Worm (Caenorhabditis elegans) whole organism, L1 larva: ENCODE data around the gene W02A2.9.

Experiments used
- C16A3.4 ChIP-seq: fragments of 150-350 bp; optimal IDR thresholded peaks from 2 replicates; lab custom pipeline; 2014; ENCODE audit warnings: missing biosample characterization, missing genetic modification characterization
- F16B12.6 ChIP-seq: fragments of 150-350 bp; optimal IDR thresholded peaks from 2 replicates; lab custom pipeline; 2014; ENCODE audit warnings: missing biosample characterization, missing genetic modification characterization
- aha-1 ChIP-seq: fragments of 150-350 bp; optimal IDR thresholded peaks from 2 replicates; lab custom pipeline; 2014; ENCODE audit warnings: missing biosample characterization, missing genetic modification characterization
- ama-1 ChIP-seq: fragments of 150-350 bp; optimal IDR thresholded peaks from 2 replicates; lab custom pipeline; 2014
- blmp-1 ChIP-seq: fragments of 150-350 bp; optimal IDR thresholded peaks from 2 replicates; lab custom pipeline; 2014; ENCODE audit warnings: missing biosample characterization, missing genetic modification characterization
- ceh-90 ChIP-seq: sonication (generic microtip); optimal IDR thresholded peaks from 2 replicates; lab custom pipeline; 2016; ENCODE audit warnings: missing genetic modification characterization, missing compliant biosample characterization
- dsc-1 ChIP-seq: sonication (generic microtip); optimal IDR thresholded peaks from 2 replicates; lab custom pipeline; 2016; ENCODE audit warnings: mild to moderate bottlenecking, missing genetic modification characterization, missing compliant biosample characterization
- efl-1 ChIP-seq, 4 experiments: fragments of 150-350 bp; optimal IDR thresholded peaks in 3 of 4; peaks in 1 of 4; 1 replicate in 1 of 4; 2 replicates in 3 of 4; lab custom pipeline; 2014; ENCODE audit warnings: missing biosample characterization in 2 of 4, missing genetic modification characterization in 2 of 4, missing genetic modification reagents in 2 of 4
- fkh-10 ChIP-seq: sonication (generic microtip); optimal IDR thresholded peaks from 2 replicates; lab custom pipeline; 2017; ENCODE audit warnings: missing biosample characterization, missing genetic modification reagents, missing genetic modification characterization
- fkh-8 ChIP-seq: sonication (generic microtip); optimal IDR thresholded peaks from 2 replicates; lab custom pipeline; 2016; ENCODE audit warnings: mild to moderate bottlenecking, missing genetic modification characterization, missing compliant biosample characterization
- grh-1 ChIP-seq: fragments of 200-800 bp; sonication (Bioruptor generic); IDR thresholded peaks from 2 replicates; pipeline ENCODE4 v1.3.6; 2022; ENCODE audit warnings: missing genetic modification reagents, missing genetic modification characterization, missing compliant biosample characterization
- hlh-4 ChIP-seq: sonication (generic microtip); optimal IDR thresholded peaks from 2 replicates; lab custom pipeline; 2016; ENCODE audit warnings: mild to moderate bottlenecking, missing genetic modification characterization, missing compliant biosample characterization
- irx-1 ChIP-seq: sonication (generic microtip); optimal IDR thresholded peaks from 2 replicates; lab custom pipeline; 2016; ENCODE audit warnings: missing genetic modification characterization, missing compliant biosample characterization
- jun-1 ChIP-seq: fragments of 150-350 bp; optimal IDR thresholded peaks from 2 replicates; lab custom pipeline; 2014; ENCODE audit warnings: missing biosample characterization, missing genetic modification reagents, missing genetic modification characterization
- lin-13 ChIP-seq: fragments of 150-350 bp; optimal IDR thresholded peaks from 2 replicates; lab custom pipeline; 2014; ENCODE audit warnings: missing biosample characterization, missing genetic modification reagents, missing genetic modification characterization
- lin-14 ChIP-seq: fragments of 200-800 bp; sonication (Bioruptor generic); optimal IDR thresholded peaks from 2 replicates; lab custom pipeline; 2018; ENCODE audit warnings: mild to moderate bottlenecking, missing genetic modification characterization, moderate library complexity, missing compliant biosample characterization
- lin-15B ChIP-seq: fragments of 150-350 bp; sonication (generic microtip); optimal IDR thresholded peaks from 3 replicates; lab custom pipeline; 2014; ENCODE audit warnings: missing biosample characterization, missing genetic modification characterization
- lin-35 ChIP-seq, 2 experiments: fragments of 150-350 bp; optimal IDR thresholded peaks; 2 replicates each; lab custom pipeline; 2014; ENCODE audit warnings: missing biosample characterization in 2 of 2, missing genetic modification characterization in 2 of 2, missing genetic modification reagents in 2 of 2
- lir-3 ChIP-seq: sonication (generic microtip); optimal IDR thresholded peaks from 2 replicates; lab custom pipeline; 2016; ENCODE audit warnings: mild to moderate bottlenecking, missing genetic modification characterization, moderate library complexity, missing compliant biosample characterization; ENCODE audit not compliant: poor library complexity
- lsy-2 ChIP-seq, 2 experiments: fragments of 150-350 bp; optimal IDR thresholded peaks; 2 replicates each; lab custom pipeline; 2014; ENCODE audit warnings: missing biosample characterization in 2 of 2, missing genetic modification characterization in 2 of 2
- mdl-1 ChIP-seq, 2 experiments: fragments of 150-350 bp; optimal IDR thresholded peaks; 2 replicates each; lab custom pipeline; 2014 to 2017; ENCODE audit warnings: missing biosample characterization in 2 of 2, missing genetic modification characterization in 2 of 2, inconsistent platforms in 1 of 2
- mep-1 ChIP-seq: fragments of 150-350 bp; optimal IDR thresholded peaks from 2 replicates; lab custom pipeline; 2014; ENCODE audit warnings: missing biosample characterization, missing genetic modification characterization
- nhr-19 ChIP-seq: fragments of 200-800 bp; sonication (Bioruptor generic); conservative IDR thresholded peaks from 2 replicates; pipeline ENCODE4 v1.3.6; 2022; ENCODE audit warnings: missing genetic modification characterization, missing compliant biosample characterization
- nhr-20 ChIP-seq: sonication (generic microtip); optimal IDR thresholded peaks from 2 replicates; lab custom pipeline; 2016; ENCODE audit warnings: mild to moderate bottlenecking, missing genetic modification characterization, missing compliant biosample characterization
- nhr-237 ChIP-seq: fragments of 150-350 bp; optimal IDR thresholded peaks from 2 replicates; lab custom pipeline; 2014; ENCODE audit warnings: missing biosample characterization, missing genetic modification characterization
- nhr-71 ChIP-seq: sonication (generic microtip); optimal IDR thresholded peaks from 2 replicates; lab custom pipeline; 2016; ENCODE audit warnings: mild to moderate bottlenecking, missing genetic modification characterization, moderate library complexity, missing compliant biosample characterization
- nhr-76 ChIP-seq: sonication (generic microtip); optimal IDR thresholded peaks from 2 replicates; lab custom pipeline; 2017; ENCODE audit warnings: missing biosample characterization, missing genetic modification characterization
- nhr-77 ChIP-seq: fragments of 150-350 bp; optimal IDR thresholded peaks from 2 replicates; lab custom pipeline; 2014; ENCODE audit warnings: missing biosample characterization, missing genetic modification characterization
- nhr-85 ChIP-seq: sonication (generic microtip); peaks from one replicate; lab custom pipeline; 2016; ENCODE audit warnings: missing genetic modification characterization, inconsistent platforms, missing compliant biosample characterization
- skn-1 ChIP-seq: fragments of 150-350 bp; optimal IDR thresholded peaks from 2 replicates; lab custom pipeline; 2014; ENCODE audit warnings: missing biosample characterization, missing genetic modification characterization
- snpc-4 ChIP-seq: fragments of 150-350 bp; optimal IDR thresholded peaks from 2 replicates; lab custom pipeline; 2014; ENCODE audit warnings: missing biosample characterization, missing genetic modification characterization
- snu-23 ChIP-seq: sonication (generic microtip); optimal IDR thresholded peaks from 2 replicates; lab custom pipeline; 2016; ENCODE audit warnings: missing genetic modification characterization, missing compliant biosample characterization
- sup-37 ChIP-seq: fragments of 200-800 bp; sonication (Bioruptor generic); optimal IDR thresholded peaks from 2 replicates; lab custom pipeline; 2018; ENCODE audit warnings: mild to moderate bottlenecking, missing genetic modification characterization, missing compliant biosample characterization
- unc-130 ChIP-seq: fragments of 150-350 bp; optimal IDR thresholded peaks from 2 replicates; lab custom pipeline; 2017; ENCODE audit warnings: missing biosample characterization, missing genetic modification characterization, inconsistent platforms
- unc-30 ChIP-seq: sonication (generic microtip); optimal IDR thresholded peaks from 2 replicates; lab custom pipeline; 2017; ENCODE audit warnings: missing biosample characterization, missing genetic modification characterization
- unc-98 ChIP-seq: fragments of 200-800 bp; sonication (Bioruptor generic); IDR thresholded peaks from 2 replicates; pipeline ENCODE4 v1.3.6; 2022; ENCODE audit warnings: missing genetic modification characterization, missing compliant biosample characterization
- zag-1 ChIP-seq: fragments of 150-350 bp; optimal IDR thresholded peaks from 2 replicates; lab custom pipeline; 2014; ENCODE audit warnings: missing biosample characterization, missing genetic modification characterization
- ztf-11 ChIP-seq, 2 experiments: sonication (generic microtip); optimal IDR thresholded peaks; 2 replicates each; lab custom pipeline; 2016 to 2017; ENCODE audit warnings: missing genetic modification characterization in 2 of 2, missing biosample characterization in 1 of 2, missing compliant biosample characterization in 1 of 2
- ztf-4 ChIP-seq: fragments of 150-350 bp; optimal IDR thresholded peaks from 2 replicates; lab custom pipeline; 2014; ENCODE audit warnings: missing biosample characterization, missing genetic modification characterization

Gene W02A2.9

DNA sequence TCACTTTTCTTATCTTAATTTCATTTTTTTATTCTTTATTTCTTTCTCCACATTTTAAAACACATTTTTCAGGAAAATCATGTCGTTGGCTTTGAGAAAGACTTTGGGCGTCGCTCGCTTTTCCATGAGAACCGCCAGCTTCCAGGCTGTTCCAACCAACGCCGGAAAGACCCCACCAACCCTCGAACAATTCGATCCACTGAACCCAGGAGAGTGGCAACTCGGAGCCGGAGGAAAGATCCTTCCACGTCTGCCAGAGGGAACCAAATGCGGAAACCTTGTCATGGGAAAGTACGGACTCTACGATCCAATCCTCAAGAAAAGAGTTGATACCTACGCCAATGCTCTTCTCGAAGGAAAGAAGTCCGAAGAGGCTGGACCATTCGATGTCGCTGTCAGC lies 47.4 kb upstream of the W02A2.9 start, which contains the start of gene kdp-1:
Gene kdp-1 (plus strand): TSS at position 80 of the 400 bp plus-strand sequence.
- TF ChIP-seq nhr-77: no peak
- 0 out of 2 replicates have a peak, but pooled peaks have one; percentile 7 for TF ChIP-seq grh-1 (GFP tag; lab: Robert Waterston, UW)
- TF ChIP-seq lin-14 (GFP tag; lab: Kevin White, UChicago): no peak
- no peak for TF ChIP-seq nhr-20 (tag; lab: Kevin White, UChicago)
- no peak for TF ChIP-seq fkh-10 (GFP tag; lab: Kevin White, UChicago)
- no peak for TF ChIP-seq hlh-4

DNA sequence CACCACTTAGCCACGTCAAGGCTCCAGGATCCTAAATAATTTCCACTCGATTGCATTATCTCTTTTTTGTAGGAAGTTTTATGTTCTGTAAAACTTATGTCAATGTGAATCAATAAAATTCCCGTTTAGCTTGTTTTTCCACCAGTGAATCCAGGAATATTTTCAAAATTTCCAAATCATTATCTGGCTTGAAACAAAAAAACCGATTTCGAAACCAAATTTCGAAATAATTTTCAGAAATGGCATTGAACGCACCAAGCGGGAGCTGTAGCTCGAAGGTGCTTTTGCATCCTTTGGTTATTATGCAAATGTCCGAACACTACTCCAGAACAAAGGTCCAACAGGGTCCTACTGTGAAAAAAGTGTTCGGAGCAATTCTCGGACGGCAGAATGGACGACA lies 46.9 kb upstream of the W02A2.9 start, which contains the start of gene csn-6:
Gene csn-6 (plus strand): TSS at position 234 of the 400 bp plus-strand sequence.
- TF ChIP-seq sup-37 (GFP tag; lab: Kevin White, UChicago): no peak
- no peak for TF ChIP-seq efl-1 (optimal IDR thresholded peaks at IDR 0.05; lab: Kevin White, UChicago)
- peak in 1 of 2 experiments; percentile 78 for TF ChIP-seq efl-1 (GFP tag; optimal IDR thresholded peaks at IDR 0.05 in 1 of 2; lab: Kevin White, UChicago)

DNA sequence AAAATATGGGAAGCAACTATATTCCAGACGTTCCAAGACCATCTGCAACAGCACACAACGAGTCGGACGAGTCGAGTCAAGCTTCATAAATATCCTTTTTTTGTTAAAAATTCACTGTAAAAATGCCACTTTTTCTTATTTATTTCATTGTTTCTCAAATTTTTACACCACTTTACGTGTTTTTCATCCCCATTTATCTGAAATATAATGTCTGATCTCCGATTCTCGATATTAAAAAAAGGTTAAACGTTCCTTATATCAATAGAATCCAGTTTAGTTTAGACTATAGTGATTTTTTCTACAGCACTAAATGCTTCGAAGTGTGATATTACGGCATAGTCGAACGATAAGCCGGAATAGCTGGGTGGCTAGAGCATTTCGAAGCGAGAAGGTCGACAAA lies 44.0 kb upstream of the W02A2.9 start, which contains the start of gene Y67H2A.7:
Gene Y67H2A.7 (plus strand): TSS at position 301 of the 400 bp plus-strand sequence.
- TF ChIP-seq ama-1 (lab: Kevin White, UChicago): no peak
- peak; percentile 46 for TF ChIP-seq nhr-85
- TF ChIP-seq nhr-76: no peak

DNA sequence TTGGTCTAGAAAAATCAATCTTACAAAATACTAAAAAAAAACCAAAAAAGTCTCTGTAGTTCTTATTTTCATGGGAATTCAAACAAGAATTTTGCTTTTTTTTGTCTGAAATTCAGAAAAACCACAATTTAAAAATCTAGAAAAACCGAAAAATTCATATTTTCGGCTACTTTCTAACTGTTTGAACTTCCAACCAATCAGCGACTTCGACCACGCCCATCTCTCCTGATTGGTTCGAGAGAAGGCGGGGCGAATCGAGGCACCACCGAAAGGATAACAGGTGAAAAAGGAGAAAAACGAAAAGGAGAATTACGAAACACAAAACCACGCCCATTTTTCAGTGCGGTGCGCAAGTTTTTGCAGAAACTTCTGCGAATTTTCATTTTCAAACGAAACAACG lies 42.7 kb upstream of the W02A2.9 start:
- TF ChIP-seq aha-1 (tag; lab: Kevin White, UChicago) (no peak), lin-35 (GFP tag; optimal IDR thresholded peaks at IDR 0.05; lab: Kevin White, UChicago) (no peak), nhr-20 (tag; lab: Kevin White, UChicago) (no peak), lir-3 (no peak), nhr-19 (GFP tag; lab: Robert Waterston, UW) (no peak), nhr-237 (tag; lab: Kevin White, UChicago) (no peak), unc-98 (GFP tag; lab: Robert Waterston, UW) (no peak)

DNA sequence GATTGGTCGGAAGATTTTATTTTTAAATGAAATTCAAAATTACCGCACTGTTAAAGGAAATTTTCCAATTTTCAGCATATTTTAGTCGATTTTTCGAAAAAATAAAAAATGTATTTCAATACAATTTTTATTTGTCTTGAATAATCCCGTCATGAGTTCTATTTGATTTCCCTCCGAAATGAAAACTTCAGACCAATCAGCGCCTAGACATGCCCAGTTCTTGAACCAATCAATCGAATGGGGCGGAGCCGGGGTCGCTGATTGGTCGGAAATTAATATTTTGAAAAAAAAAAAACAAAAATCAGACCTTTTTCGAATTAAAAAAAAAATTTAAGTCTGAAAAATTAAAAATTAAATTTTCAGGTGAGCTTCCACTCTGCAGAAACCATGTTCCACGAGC lies 37.8 kb upstream of the W02A2.9 start:
- no peak for TF ChIP-seq nhr-19 (GFP tag; lab: Robert Waterston, UW)
- TF ChIP-seq unc-30 (tag; lab: Kevin White, UChicago): no peak
- no peak for TF ChIP-seq fkh-8
- no peak for TF ChIP-seq lir-3
- TF ChIP-seq mep-1 (tag; lab: Kevin White, UChicago): no peak
- no peak for TF ChIP-seq skn-1 (tag; lab: Kevin White, UChicago)
- TF ChIP-seq ceh-90 (tag; lab: Kevin White, UChicago): no peak
- TF ChIP-seq snpc-4 (tag; lab: Kevin White, UChicago): no peak
- TF ChIP-seq ztf-4 (tag; lab: Kevin White, UChicago): no peak
- TF ChIP-seq, all 84 proteins: peak for 0

DNA sequence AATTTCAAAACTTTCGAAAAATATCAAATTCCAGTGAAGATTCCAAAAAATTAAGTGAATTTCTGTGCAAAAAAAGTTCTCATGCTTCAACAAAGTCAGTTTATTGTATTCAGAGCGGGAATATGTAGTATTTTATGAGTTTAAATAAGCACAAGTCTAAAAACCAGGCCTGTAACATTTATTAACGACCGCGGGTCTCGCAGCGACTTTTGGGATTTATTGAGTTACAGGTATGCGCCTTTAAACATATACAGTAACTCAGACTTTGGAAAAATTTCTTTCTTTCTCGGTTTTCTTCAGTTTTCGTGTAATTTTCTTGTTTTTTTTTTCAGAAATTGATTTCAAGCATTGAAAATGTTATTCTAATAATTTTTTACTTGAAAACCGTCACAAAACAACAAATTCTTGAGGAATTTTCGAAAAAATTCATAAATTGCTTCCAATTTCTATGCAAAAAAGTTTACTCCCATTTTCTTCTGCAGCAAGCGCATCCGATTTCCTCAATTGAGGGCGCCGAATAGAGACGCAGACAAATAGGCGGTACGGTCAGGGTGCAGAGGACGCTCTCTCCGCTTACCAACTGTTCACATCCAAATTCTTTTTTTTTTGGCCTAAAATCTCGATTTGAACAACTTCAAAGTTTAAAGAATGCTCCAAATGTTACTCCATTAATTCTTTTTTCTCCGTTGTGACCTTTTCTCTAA lies 36.0 kb upstream of the W02A2.9 start:
- TF ChIP-seq nhr-71 (tag; lab: Kevin White, UChicago) (peak; percentile 25), mdl-1 (tag; optimal IDR thresholded peaks at IDR 0.05; lab: Kevin White, UChicago) (peak in 1 of 2 experiments; percentile 0), jun-1 (tag; lab: Kevin White, UChicago) (no peak), F16B12.6 (no peak), ztf-11 (tag; optimal IDR thresholded peaks at IDR 0.05; lab: Kevin White, UChicago) (no peak), unc-130 (tag; lab: Kevin White, UChicago) (no peak), lin-35 (GFP tag; optimal IDR thresholded peaks at IDR 0.05; lab: Kevin White, UChicago) (peak in 1 of 2 experiments; percentile 20), snu-23 (GFP tag; lab: Kevin White, UChicago) (peak; percentile 19), blmp-1 (tag; lab: Kevin White, UChicago) (peak; percentile 17), C16A3.4 (tag; lab: Kevin White, UChicago) (no peak), irx-1 (tag; lab: Kevin White, UChicago) (no peak), fkh-8 (no peak), ztf-4 (tag; lab: Kevin White, UChicago) (no peak), dsc-1 (no peak), lin-15B (tag; lab: Kevin White, UChicago) (no peak), lin-13 (no peak), zag-1 (tag; lab: Kevin White, UChicago) (no peak), lsy-2 (tag; optimal IDR thresholded peaks at IDR 0.05; lab: Kevin White, UChicago) (peak in 1 of 2 experiments; percentile 19), efl-1 (optimal IDR thresholded peaks at IDR 0.05; lab: Kevin White, UChicago) (peak; percentile 0 to 7), efl-1 (GFP tag; optimal IDR thresholded peaks at IDR 0.05 in 1 of 2; lab: Kevin White, UChicago) (no peak)
